Worm (Caenorhabditis elegans): Measurements from ENCODE around the gene ndx-3.
"Not testable (repeated sequence)": the region's sequence is repeated elsewhere in the genome, so short reads cannot be mapped to it uniquely, and the experiment has no call there.

DNA sequence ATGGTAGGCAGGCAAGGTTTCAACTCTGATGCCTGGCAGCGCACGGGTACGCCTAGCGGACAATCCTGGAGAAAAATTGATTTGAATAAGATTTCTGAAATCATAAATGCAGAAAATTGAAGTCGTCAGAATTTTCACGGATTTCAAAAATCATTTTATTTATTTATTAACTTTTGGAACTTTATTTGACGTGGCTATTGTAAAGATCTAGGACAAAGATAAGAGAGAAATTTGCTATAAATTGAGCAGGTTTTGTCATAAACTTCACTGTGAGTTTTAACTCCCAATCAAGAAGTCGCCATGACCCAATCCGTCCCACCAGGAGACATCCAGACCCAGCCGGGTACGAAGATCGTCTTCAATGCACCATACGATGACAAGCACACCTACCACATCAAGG lies 20.7 kb upstream of the ndx-3 start, which contains the start of gene msp-152:
- TF ChIP-seq T22C8.4 (GFP tag; IDR thresholded peaks at IDR 0.05); flt-1 (GFP tag; IDR thresholded peaks at IDR 0.05); ref-1 (GFP tag; conservative IDR thresholded peaks at IDR 0.05); klf-2 (GFP tag; conservative IDR thresholded peaks at IDR 0.05): not testable (repeated sequence)

All from whole organism, midembryonic.